Fruit fly (Drosophila melanogaster) whole organism, embryonic: Measurements from ENCODE around the gene Hmbs.

Source experiments
- CG10366 ChIP-seq: fragments of 200-800 bp; sonication (Bioruptor generic); IDR thresholded peaks from 2 replicates; pipeline ENCODE4 v1.3.6; 2022; ENCODE audit warnings: missing biosample characterization, missing genetic modification characterization
- CG11695 ChIP-seq: fragments of 200-800 bp; sonication (Bioruptor generic); IDR thresholded peaks from 3 replicates; pipeline ENCODE4 v1.3.6; 2022; ENCODE audit warnings: missing biosample characterization, missing genetic modification characterization
- CG11723 ChIP-seq: fragments of 200-800 bp; sonication (Bioruptor generic); optimal IDR thresholded peaks from 2 replicates; lab custom pipeline; 2017; ENCODE audit warnings: missing biosample characterization, mild to moderate bottlenecking, missing genetic modification characterization
- CG12769 ChIP-seq: fragments of 200-800 bp; sonication (Bioruptor generic); optimal IDR thresholded peaks from 2 replicates; lab custom pipeline; 2019; ENCODE audit warnings: missing biosample characterization, mild to moderate bottlenecking, missing genetic modification characterization, moderate library complexity
- CG13287 ChIP-seq: fragments of 200-800 bp; sonication (Bioruptor generic); IDR thresholded peaks from 2 replicates; pipeline ENCODE4 v1.3.6; 2022; ENCODE audit warnings: missing biosample characterization, missing genetic modification characterization; ENCODE audit not compliant: partially characterized antibody
- CG15269 ChIP-seq: fragments of 200-800 bp; sonication (Bioruptor generic); optimal IDR thresholded peaks from 2 replicates; lab custom pipeline; 2018; ENCODE audit warnings: missing biosample characterization, mild to moderate bottlenecking, missing genetic modification characterization, moderate library complexity
- CG17912 ChIP-seq: fragments of 200-800 bp; sonication (Bioruptor generic); optimal IDR thresholded peaks from 2 replicates; lab custom pipeline; 2018; ENCODE audit warnings: missing biosample characterization, mild to moderate bottlenecking, missing genetic modification characterization
- CG30020 ChIP-seq: fragments of 200-800 bp; optimal IDR thresholded peaks from 2 replicates; lab custom pipeline; 2019; ENCODE audit warnings: missing biosample characterization, mild to moderate bottlenecking, missing genetic modification characterization, moderate library complexity
- CG32767 ChIP-seq: fragments of 200-800 bp; sonication (Bioruptor generic); IDR thresholded peaks from 2 replicates; pipeline ENCODE4 v1.3.6; 2022; ENCODE audit warnings: missing biosample characterization, missing genetic modification characterization
- CG4424 ChIP-seq: fragments of 200-800 bp; sonication (Bioruptor generic); optimal IDR thresholded peaks from 3 replicates; lab custom pipeline; 2016; ENCODE audit warnings: missing biosample characterization, missing genetic modification characterization
- CG4617 ChIP-seq: fragments of 200-800 bp; sonication (Bioruptor generic); optimal IDR thresholded peaks from 3 replicates; lab custom pipeline; 2016; ENCODE audit warnings: missing biosample characterization, missing genetic modification characterization, borderline replicate concordance
- CG5180 ChIP-seq: fragments of 200-800 bp; sonication (Bioruptor generic); optimal IDR thresholded peaks from 3 replicates; lab custom pipeline; 2017; ENCODE audit warnings: missing biosample characterization, missing genetic modification characterization, mild to moderate bottlenecking, moderate library complexity, missing genetic modification reagents
- CG6254 ChIP-seq: fragments of 200-800 bp; sonication (Bioruptor generic); optimal IDR thresholded peaks from 3 replicates; lab custom pipeline; 2017; ENCODE audit warnings: mild to moderate bottlenecking, missing biosample characterization, missing genetic modification reagents, missing genetic modification characterization
- CG6683 ChIP-seq: fragments of 200-800 bp; sonication (Bioruptor generic); optimal IDR thresholded peaks from 2 replicates; lab custom pipeline; 2017; ENCODE audit warnings: missing biosample characterization, mild to moderate bottlenecking, missing genetic modification characterization, missing genetic modification reagents
- CG8388 ChIP-seq: fragments of 200-800 bp; sonication (Bioruptor generic); optimal IDR thresholded peaks from 2 replicates; lab custom pipeline; 2019; ENCODE audit warnings: missing biosample characterization, mild to moderate bottlenecking, missing genetic modification characterization, moderate library complexity
- CG9727 ChIP-seq: fragments of 200-800 bp; sonication (Bioruptor generic); optimal IDR thresholded peaks from 3 replicates; lab custom pipeline; 2017; ENCODE audit warnings: missing biosample characterization, mild to moderate bottlenecking, missing genetic modification characterization
- Dbx ChIP-seq: fragments of 200-800 bp; sonication (Bioruptor generic); IDR thresholded peaks from 3 replicates; pipeline ENCODE4 v1.3.6; 2022; ENCODE audit warnings: missing biosample characterization, missing genetic modification characterization
- Doc3 ChIP-seq: fragments of 200-800 bp; sonication (Bioruptor generic); IDR thresholded peaks from 3 replicates; pipeline ENCODE4 v1.3.6; 2022; ENCODE audit warnings: missing biosample characterization, missing genetic modification characterization; ENCODE audit not compliant: partially characterized antibody
- Fer1 ChIP-seq: fragments of 200-800 bp; sonication (Bioruptor generic); optimal IDR thresholded peaks from 2 replicates; lab custom pipeline; 2017; ENCODE audit warnings: missing biosample characterization, mild to moderate bottlenecking, missing genetic modification characterization
- Gsc ChIP-seq: fragments of 200-800 bp; sonication (Bioruptor generic); IDR thresholded peaks from 2 replicates; pipeline ENCODE4 v1.3.6; 2022; ENCODE audit warnings: missing biosample characterization, missing genetic modification characterization
- Hr3 ChIP-seq: fragments of 200-800 bp; sonication (Bioruptor generic); optimal IDR thresholded peaks from 3 replicates; lab custom pipeline; 2016; ENCODE audit warnings: missing biosample characterization, missing genetic modification characterization
- Jarid2 ChIP-seq: fragments of 200-800 bp; sonication (Bioruptor generic); optimal IDR thresholded peaks from 3 replicates; lab custom pipeline; 2017; ENCODE audit warnings: mild to moderate bottlenecking, missing biosample characterization, missing genetic modification reagents, missing genetic modification characterization
- Mes4 ChIP-seq: fragments of 200-800 bp; sonication (Bioruptor generic); optimal IDR thresholded peaks from 2 replicates; lab custom pipeline; 2016; ENCODE audit warnings: missing biosample characterization, missing genetic modification characterization
- NK7.1 ChIP-seq: fragments of 200-800 bp; sonication (Bioruptor generic); optimal IDR thresholded peaks from 3 replicates; lab custom pipeline; 2016; ENCODE audit warnings: missing biosample characterization, missing genetic modification characterization
- Neu2 ChIP-seq: fragments of 200-800 bp; sonication (Bioruptor generic); optimal IDR thresholded peaks from 3 replicates; lab custom pipeline; 2016; ENCODE audit warnings: missing biosample characterization, missing genetic modification characterization, borderline replicate concordance
- Rx ChIP-seq: fragments of 200-800 bp; sonication (Bioruptor generic); IDR thresholded peaks from 2 replicates; pipeline ENCODE4 v1.3.6; 2022; ENCODE audit warnings: missing biosample characterization, missing genetic modification characterization
- Side ChIP-seq: fragments of 200-800 bp; sonication (Bioruptor generic); optimal IDR thresholded peaks from 2 replicates; lab custom pipeline; 2016; ENCODE audit warnings: missing biosample characterization, missing genetic modification characterization
- Sry-δ ChIP-seq: fragments of 200-800 bp; sonication (Bioruptor generic); optimal IDR thresholded peaks from 2 replicates; lab custom pipeline; 2016; ENCODE audit warnings: missing biosample characterization, missing genetic modification characterization
- Trl ChIP-seq, 3 experiments: fragments of >200 bp in 2 of 3; fragments of 200-800 bp in 1 of 3; sonication (Bioruptor generic) in 1 of 3; optimal IDR thresholded peaks; 2 replicates in 1 of 3; 3 replicates in 2 of 3; lab custom pipeline; 2016 to 2017; ENCODE audit warnings: missing biosample characterization in 1 of 3, missing genetic modification characterization in 1 of 3
- YL-1 ChIP-seq: fragments of 200-800 bp; sonication (Bioruptor generic); optimal IDR thresholded peaks from 3 replicates; lab custom pipeline; 2017; ENCODE audit warnings: missing biosample characterization, mild to moderate bottlenecking, missing genetic modification characterization
- bbx ChIP-seq: fragments of 200-800 bp; sonication (Bioruptor generic); IDR thresholded peaks from 2 replicates; pipeline ENCODE4 v1.3.6; 2022; ENCODE audit warnings: missing biosample characterization, missing genetic modification characterization; ENCODE audit not compliant: partially characterized antibody
- br ChIP-seq: fragments of >200 bp; optimal IDR thresholded peaks from 2 replicates; lab custom pipeline; 2017
- dimm ChIP-seq: fragments of 200-800 bp; sonication (Bioruptor generic); IDR thresholded peaks from 2 replicates; pipeline ENCODE4 v1.3.6; 2022; ENCODE audit warnings: missing biosample characterization, missing genetic modification characterization
- ems ChIP-seq: fragments of 200-800 bp; sonication (Bioruptor generic); optimal IDR thresholded peaks from 3 replicates; lab custom pipeline; 2016; ENCODE audit warnings: missing biosample characterization, missing genetic modification characterization
- exex ChIP-seq: fragments of 200-800 bp; sonication (Bioruptor generic); optimal IDR thresholded peaks from 4 replicates; lab custom pipeline; 2018; ENCODE audit warnings: missing biosample characterization, mild to moderate bottlenecking, missing genetic modification characterization, moderate library complexity
- fd3F ChIP-seq: fragments of 200-800 bp; sonication (Bioruptor generic); optimal IDR thresholded peaks from 2 replicates; lab custom pipeline; 2018; ENCODE audit warnings: missing biosample characterization, mild to moderate bottlenecking, missing genetic modification characterization, moderate library complexity
- grau ChIP-seq: fragments of 200-800 bp; optimal IDR thresholded peaks from 3 replicates; lab custom pipeline; 2019; ENCODE audit warnings: missing biosample characterization, mild to moderate bottlenecking, missing genetic modification characterization, moderate library complexity
- h ChIP-seq: fragments of >200 bp; optimal IDR thresholded peaks from 2 replicates; lab custom pipeline; 2017
- hth ChIP-seq: fragments of >200 bp; optimal IDR thresholded peaks from 2 replicates; lab custom pipeline; 2017; ENCODE audit warnings: inconsistent platforms
- ken ChIP-seq: fragments of 200-800 bp; sonication (Bioruptor generic); IDR thresholded peaks from 3 replicates; pipeline ENCODE4 v1.3.6; 2022; ENCODE audit warnings: missing biosample characterization, missing genetic modification characterization
- kni ChIP-seq: fragments of 200-800 bp; sonication (Bioruptor generic); optimal IDR thresholded peaks from 3 replicates; lab custom pipeline; 2017; ENCODE audit warnings: mild to moderate bottlenecking, missing biosample characterization, missing genetic modification reagents, missing genetic modification characterization
- lola ChIP-seq, 3 experiments: fragments of >200 bp in 2 of 3; fragments of 200-800 bp in 1 of 3; sonication (Bioruptor generic) in 1 of 3; optimal IDR thresholded peaks; 2 replicates each; lab custom pipeline; 2017 to 2019; ENCODE audit warnings: missing biosample characterization in 3 of 3, missing genetic modification characterization in 3 of 3, mild to moderate bottlenecking in 1 of 3, moderate library complexity in 1 of 3
- oc ChIP-seq: fragments of 200-800 bp; sonication (Bioruptor generic); optimal IDR thresholded peaks from 2 replicates; lab custom pipeline; 2018; ENCODE audit warnings: missing biosample characterization, mild to moderate bottlenecking, missing genetic modification characterization, moderate library complexity
- odd ChIP-seq: fragments of 200-800 bp; sonication (Bioruptor generic); optimal IDR thresholded peaks from 2 replicates; lab custom pipeline; 2017; ENCODE audit warnings: missing biosample characterization, mild to moderate bottlenecking, missing genetic modification characterization
- pfk ChIP-seq: fragments of 200-800 bp; sonication (Bioruptor generic); optimal IDR thresholded peaks from 2 replicates; lab custom pipeline; 2018; ENCODE audit warnings: missing biosample characterization, mild to moderate bottlenecking, missing genetic modification characterization, moderate library complexity
- scrt ChIP-seq: fragments of 200-800 bp; sonication (Bioruptor generic); optimal IDR thresholded peaks from 2 replicates; lab custom pipeline; 2018; ENCODE audit warnings: missing biosample characterization, mild to moderate bottlenecking, missing genetic modification characterization, moderate library complexity
- sens ChIP-seq: fragments of 200-800 bp; sonication (Bioruptor generic); peaks from one replicate; lab custom pipeline; 2016; ENCODE audit warnings: missing biosample characterization, missing genetic modification characterization
- sqz ChIP-seq: fragments of 200-800 bp; sonication (Bioruptor generic); optimal IDR thresholded peaks from 3 replicates; lab custom pipeline; 2018; ENCODE audit warnings: missing biosample characterization, mild to moderate bottlenecking, missing genetic modification characterization
- ssp ChIP-seq: fragments of 200-800 bp; sonication (Bioruptor generic); IDR thresholded peaks from 2 replicates; pipeline ENCODE4 v1.3.6; 2022; ENCODE audit warnings: missing biosample characterization, missing genetic modification characterization
- tio ChIP-seq: fragments of 200-800 bp; sonication (Bioruptor generic); optimal IDR thresholded peaks from 2 replicates; lab custom pipeline; 2017; ENCODE audit warnings: missing biosample characterization, missing genetic modification characterization, inconsistent platforms
- zfh1 ChIP-seq: fragments of 200-800 bp; sonication (Bioruptor generic); IDR thresholded peaks from 3 replicates; pipeline ENCODE4 v1.3.6; 2022; ENCODE audit warnings: missing biosample characterization, missing genetic modification characterization

Hmbs gene

dm6 chr3L:1352065-1352464, 17.4 kb downstream of the Hmbs start (continued):
- TF ChIP-seq CG5180 = peak; percentile 30
- peak; percentile 67 for TF ChIP-seq CG17912 (GFP tag; lab: Kevin White, UChicago)
- TF ChIP-seq Fer1 = no peak
- peak; percentile 86 for TF ChIP-seq sens (GFP tag; lab: Kevin White, UChicago)
- TF ChIP-seq bbx = peak; percentile 91
- TF ChIP-seq CG11723 (GFP tag; lab: Kevin White, UChicago) = no peak
- TF ChIP-seq CG4424 (GFP tag; lab: Kevin White, UChicago) = peak; percentile 44
- peak; percentile 87 for TF ChIP-seq Sry-δ (GFP tag; lab: Kevin White, UChicago)
- peak; percentile 48 for TF ChIP-seq NK7.1
- TF ChIP-seq CG10366 = peak; percentile 20; the same call in 1 of the 2 replicates
- TF ChIP-seq CG30020 (tag; lab: Kevin White, UChicago) = peak; percentile 5
- peak; percentile 96 for TF ChIP-seq CG13287 (GFP tag; lab: Robert Waterston, UW)
- peak; percentile 96 for TF ChIP-seq kni (GFP tag; lab: Kevin White, UChicago)
- peak; percentile 47 for TF ChIP-seq grau (tag; lab: Kevin White, UChicago)
- TF ChIP-seq dimm (GFP tag; lab: Robert Waterston, UW) = no peak
- TF ChIP-seq Dbx = 0 out of 3 replicates have a peak, but pooled peaks have one; percentile 21
- TF ChIP-seq Hr3 (GFP tag; lab: Kevin White, UChicago) = no peak
- no peak for TF ChIP-seq Trl (optimal IDR thresholded peaks at IDR 0.05; lab: Kevin White, UChicago)
- TF ChIP-seq Trl (GFP tag; optimal IDR thresholded peaks at IDR 0.05; lab: Kevin White, UChicago) = peak; percentile 19
- TF ChIP-seq CG8388 (GFP tag; lab: Kevin White, UChicago) = peak; percentile 26
- no peak for TF ChIP-seq CG32767 (GFP tag; lab: Robert Waterston, UW)
- no peak for TF ChIP-seq Neu2 (GFP tag; lab: Kevin White, UChicago)
- peak; percentile 22 for TF ChIP-seq ems
- peak; percentile 30 for TF ChIP-seq CG4617 (GFP tag; lab: Kevin White, UChicago)
- peak; percentile 14 for TF ChIP-seq CG9727 (GFP tag; lab: Kevin White, UChicago)
- no peak for TF ChIP-seq Mes4 (GFP tag; lab: Kevin White, UChicago)
- TF ChIP-seq br (lab: Kevin White, UChicago) = no peak
- no peak for TF ChIP-seq CG6254
- TF ChIP-seq Rx = no peak
- no peak for TF ChIP-seq CG6683 (GFP tag; lab: Kevin White, UChicago)
- no peak for TF ChIP-seq pfk
- peak; percentile 86 for TF ChIP-seq oc (tag; lab: Kevin White, UChicago)
- TF ChIP-seq Side = no peak
- no peak for TF ChIP-seq CG11695 (GFP tag; lab: Robert Waterston, UW)
- no peak for TF ChIP-seq scrt (GFP tag; lab: Kevin White, UChicago)
- peak; percentile 77 for TF ChIP-seq odd (GFP tag; lab: Kevin White, UChicago)
- no peak for TF ChIP-seq sqz (GFP tag; lab: Kevin White, UChicago)
- TF ChIP-seq h (lab: Kevin White, UChicago) = no peak
- peak; percentile 21 for TF ChIP-seq CG12769
- TF ChIP-seq hth (lab: Kevin White, UChicago) = no peak
- TF ChIP-seq exex (tag; lab: Kevin White, UChicago) = peak; percentile 8
- no peak for TF ChIP-seq zfh1 (GFP tag; lab: Robert Waterston, UW)
- no peak for TF ChIP-seq Gsc (GFP tag; lab: Robert Waterston, UW)
- peak in 1 of 3 experiments; percentile 2 for TF ChIP-seq lola (GFP tag; optimal IDR thresholded peaks at IDR 0.05; lab: Kevin White, UChicago)
- TF ChIP-seq CG15269 (tag; lab: Kevin White, UChicago) = peak; percentile 40
- no peak for TF ChIP-seq tio (GFP tag; lab: Kevin White, UChicago)
- TF ChIP-seq Doc3 = peak; percentile 98
- no peak for TF ChIP-seq fd3F
- TF ChIP-seq YL-1 = peak; percentile 33
- TF ChIP-seq ken (GFP tag; lab: Robert Waterston, UW) = no peak
- peak; percentile 21 for TF ChIP-seq Jarid2 (GFP tag; lab: Kevin White, UChicago)
- peak; percentile 31; the same call in 1 of the 2 replicates for TF ChIP-seq ssp (GFP tag; lab: Robert Waterston, UW)
